Fruit fly (Drosophila melanogaster): Measurements from ENCODE around the gene CG7567.

Gene CG7567

DNA sequence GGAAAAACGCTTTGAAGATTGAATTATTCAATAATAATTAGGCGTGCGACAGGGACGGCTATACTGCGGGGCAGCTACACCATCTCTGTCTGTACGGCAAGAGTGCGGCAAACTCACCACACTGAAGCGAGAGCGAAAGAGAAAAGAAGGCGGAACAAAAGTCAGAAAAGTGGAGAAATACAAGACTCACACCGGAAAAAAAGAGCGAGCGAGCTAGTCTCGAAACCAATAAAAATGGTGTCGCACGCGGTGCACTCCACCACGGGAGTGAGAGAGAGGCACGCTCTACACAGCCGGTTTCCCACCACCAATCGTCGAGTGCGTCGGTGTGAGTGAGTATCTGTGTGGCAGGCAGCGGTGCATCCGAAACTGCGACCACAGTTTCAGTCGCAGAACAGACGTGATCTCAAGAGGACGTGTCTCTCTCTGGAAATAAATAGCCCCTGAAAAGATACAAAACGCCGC lies 31.9 kb downstream of the CG7567 start, which contains the start of gene Dr (continued):
- no peak for TF ChIP-seq CG12219 (GFP tag; optimal IDR thresholded peaks at IDR 0.05)
- TF ChIP-seq CG17186 (GFP tag; optimal IDR thresholded peaks at IDR 0.05), result no peak
- TF ChIP-seq row (GFP tag; IDR thresholded peaks at IDR 0.05), result 0 out of 3 replicates have a peak, but pooled peaks have one; percentile 9
- TF ChIP-seq cad (GFP tag; optimal IDR thresholded peaks at IDR 0.05), result peak; percentile 89
- no peak for TF ChIP-seq hb (GFP tag; IDR thresholded peaks at IDR 0.05; ENCODE audit: partially characterized antibody)
- no peak for TF ChIP-seq CG15011 (GFP tag; optimal IDR thresholded peaks at IDR 0.05)
- TF ChIP-seq Sry-β (GFP tag; optimal IDR thresholded peaks at IDR 0.05), result no peak
- no peak for TF ChIP-seq crp (GFP tag; optimal IDR thresholded peaks at IDR 0.05)
- TF ChIP-seq ase (GFP tag; IDR thresholded peaks at IDR 0.05), result no peak
- peak; percentile 63 for TF ChIP-seq Deaf1 (tag; optimal IDR thresholded peaks at IDR 0.05)
- no peak for TF ChIP-seq CG33213 (GFP tag; optimal IDR thresholded peaks at IDR 0.05)
- no peak for TF ChIP-seq tup (GFP tag; optimal IDR thresholded peaks at IDR 0.05)
- no peak for TF ChIP-seq CG17361 (GFP tag; IDR thresholded peaks at IDR 0.05)
- no peak for TF ChIP-seq lov (optimal IDR thresholded peaks at IDR 0.05)
- TF ChIP-seq lov (GFP tag; IDR thresholded peaks at IDR 0.05), result no peak
- peak; percentile 99 for TF ChIP-seq Nf-YC (tag; optimal IDR thresholded peaks at IDR 0.05)
- TF ChIP-seq z (GFP tag; IDR thresholded peaks at IDR 0.05), result peak; percentile 52; the same call in 1 of the 3 replicates
- no peak for TF ChIP-seq B-H1 (GFP tag; IDR thresholded peaks at IDR 0.05)
- TF ChIP-seq zfh1 (GFP tag; IDR thresholded peaks at IDR 0.05), result no peak
- no peak for TF ChIP-seq CG7556 (GFP tag; optimal IDR thresholded peaks at IDR 0.05)
- no peak for TF ChIP-seq CG11398 (GFP tag; optimal IDR thresholded peaks at IDR 0.05)
- TF ChIP-seq dm (GFP tag; optimal IDR thresholded peaks at IDR 0.05), result peak; percentile 3
- no peak for TF ChIP-seq Blimp-1 (GFP tag; optimal IDR thresholded peaks at IDR 0.05)
- TF ChIP-seq CG31441 (GFP tag; IDR thresholded peaks at IDR 0.05), result no peak
- TF ChIP-seq CG7271 (tag; optimal IDR thresholded peaks at IDR 0.05), result peak; percentile 47
- no peak for TF ChIP-seq mirr (GFP tag; optimal IDR thresholded peaks at IDR 0.05)
- TF ChIP-seq HLH4C (GFP tag; IDR thresholded peaks at IDR 0.05; ENCODE audit: partially characterized antibody), result peak; percentile 11; the same call in 1 of the 3 replicates
- no peak; the same call in 1 of the 2 replicates for TF ChIP-seq aop (GFP tag; IDR thresholded peaks at IDR 0.05)
- peak; percentile 41; the same call in 1 of the 3 replicates for TF ChIP-seq so (GFP tag; IDR thresholded peaks at IDR 0.05)
- no peak for TF ChIP-seq CG3281 (GFP tag; optimal IDR thresholded peaks at IDR 0.05)
- TF ChIP-seq repo (GFP tag; optimal IDR thresholded peaks at IDR 0.05), result peak; percentile 19
- TF ChIP-seq CG10979 (tag; optimal IDR thresholded peaks at IDR 0.05), result no peak
- TF ChIP-seq ttk (GFP tag; IDR thresholded peaks at IDR 0.05), result no peak
- no peak for TF ChIP-seq exex (tag; optimal IDR thresholded peaks at IDR 0.05)
- no peak for TF ChIP-seq CG14667 (GFP tag; IDR thresholded peaks at IDR 0.05)
- TF ChIP-seq rib (GFP tag; IDR thresholded peaks at IDR 0.05), result no peak
- TF ChIP-seq BtbVII (GFP tag; optimal IDR thresholded peaks at IDR 0.05), result no peak
- peak; percentile 59 for TF ChIP-seq pros (GFP tag; optimal IDR thresholded peaks at IDR 0.05)
- no peak for TF ChIP-seq CG14050 (GFP tag; IDR thresholded peaks at IDR 0.05)
- no peak for TF ChIP-seq zfh2 (GFP tag; optimal IDR thresholded peaks at IDR 0.05)
- TF ChIP-seq pnt (GFP tag; optimal IDR thresholded peaks at IDR 0.05), result no peak
- peak; percentile 23 for TF ChIP-seq CG12071 (GFP tag; optimal IDR thresholded peaks at IDR 0.05)
- TF ChIP-seq Bdp1 (GFP tag; optimal IDR thresholded peaks at IDR 0.05), result no peak
- no peak for TF ChIP-seq Ets65A (GFP tag)
- TF ChIP-seq Doc2 (GFP tag; IDR thresholded peaks at IDR 0.05), result no peak
- no peak for TF ChIP-seq croc (GFP tag; conservative IDR thresholded peaks at IDR 0.05)
- TF ChIP-seq dimm (GFP tag; IDR thresholded peaks at IDR 0.05), result no peak
- TF ChIP-seq shn (GFP tag; optimal IDR thresholded peaks at IDR 0.05), result no peak
- no peak for TF ChIP-seq CG1024 (GFP tag; IDR thresholded peaks at IDR 0.05)
- TF ChIP-seq fd102C (GFP tag; optimal IDR thresholded peaks at IDR 0.05), result no peak
- no peak for TF ChIP-seq Sox100B (GFP tag; optimal IDR thresholded peaks at IDR 0.05)
- peak; percentile 65 for TF ChIP-seq HLHmδ (GFP tag; optimal IDR thresholded peaks at IDR 0.05)
